Fruit fly (Drosophila melanogaster): Measurements from ENCODE around the gene nis.

The nis gene

dm6 chr2L:1627824-1628501 lies 41.0 kb upstream of the nis start (continued):
- TF ChIP-seq zen2 (GFP tag; IDR thresholded peaks at IDR 0.05; ENCODE audit: partially characterized antibody) (no peak), ken (GFP tag; IDR thresholded peaks at IDR 0.05) (peak; percentile 37; the same call in 1 of the 3 replicates), CTCF (GFP tag; optimal IDR thresholded peaks at IDR 0.05) (no peak), NC2β (GFP tag; optimal IDR thresholded peaks at IDR 0.05) (no peak), YL-1 (GFP tag; optimal IDR thresholded peaks at IDR 0.05) (no peak), CG10147 (GFP tag; optimal IDR thresholded peaks at IDR 0.05) (peak; percentile 53), abd-A (tag; optimal IDR thresholded peaks at IDR 0.05) (peak; percentile 59), CG14014 (GFP tag; IDR thresholded peaks at IDR 0.05) (peak; percentile 50), exex (tag; optimal IDR thresholded peaks at IDR 0.05) (peak; percentile 88), CG6791 (GFP tag; IDR thresholded peaks at IDR 0.05; ENCODE audit: partially characterized antibody) (no peak), nerfin-2 (GFP tag; IDR thresholded peaks at IDR 0.05; ENCODE audit: partially characterized antibody) (no peak), CG12391 (tag; optimal IDR thresholded peaks at IDR 0.05) (peak; percentile 59), CG7987 (GFP tag; optimal IDR thresholded peaks at IDR 0.05) (peak; percentile 18), danr (GFP tag; IDR thresholded peaks at IDR 0.05) (peak; percentile 42; the same call in 1 of the 2 replicates), CG18011 (GFP tag; optimal IDR thresholded peaks at IDR 0.05) (no peak), nerfin-1 (tag; optimal IDR thresholded peaks at IDR 0.05) (no peak), CG18262 (tag; optimal IDR thresholded peaks at IDR 0.05) (no peak), tna (GFP tag; IDR thresholded peaks at IDR 0.05; ENCODE audit: partially characterized antibody) (no peak), CG16779 (GFP tag; IDR thresholded peaks at IDR 0.05) (no peak), en (GFP tag; optimal IDR thresholded peaks at IDR 0.05) (no peak), Dp (GFP tag; optimal IDR thresholded peaks at IDR 0.05) (no peak), ab (GFP tag; optimal IDR thresholded peaks at IDR 0.05) (no peak), ERR (GFP tag; optimal IDR thresholded peaks at IDR 0.05) (peak; percentile 51), ash1 (GFP tag; optimal IDR thresholded peaks at IDR 0.05) (peak; percentile 33), CG3726 (GFP tag; IDR thresholded peaks at IDR 0.05) (no peak), CG17912 (GFP tag; optimal IDR thresholded peaks at IDR 0.05) (no peak), pfk (GFP tag; optimal IDR thresholded peaks at IDR 0.05) (no peak), CG34422 (GFP tag; IDR thresholded peaks at IDR 0.05) (no peak), CG11093 (GFP tag; IDR thresholded peaks at IDR 0.05) (no peak), gsb (GFP tag; IDR thresholded peaks at IDR 0.05) (peak; percentile 5; the same call in 1 of the 2 replicates), CG2129 (GFP tag; IDR thresholded peaks at IDR 0.05; ENCODE audit: partially characterized antibody) (no peak), row (GFP tag; IDR thresholded peaks at IDR 0.05) (peak; percentile 73), E2f1 (GFP tag; IDR thresholded peaks at IDR 0.05) (peak; percentile 32), Lpt (GFP tag; optimal IDR thresholded peaks at IDR 0.05) (no peak), Sox102F (GFP tag; optimal IDR thresholded peaks at IDR 0.05) (peak; percentile 48), bigmax (GFP tag; optimal IDR thresholded peaks at IDR 0.05) (no peak), Mrtf (GFP tag; IDR thresholded peaks at IDR 0.05) (no peak), CG10366 (GFP tag; IDR thresholded peaks at IDR 0.05) (peak; percentile 42; the same call in 1 of the 2 replicates), CG7745 (tag; optimal IDR thresholded peaks at IDR 0.05) (no peak), CG12769 (tag; optimal IDR thresholded peaks at IDR 0.05) (peak; percentile 77), CG18764 (GFP tag; optimal IDR thresholded peaks at IDR 0.05) (no peak), CG4820 (GFP tag; optimal IDR thresholded peaks at IDR 0.05) (no peak), CG12744 (GFP tag; optimal IDR thresholded peaks at IDR 0.05) (peak; percentile 19), CG3163 (GFP tag; optimal IDR thresholded peaks at IDR 0.05) (peak; percentile 45), Gsc (GFP tag; IDR thresholded peaks at IDR 0.05) (no peak), Bteb2 (GFP tag; optimal IDR thresholded peaks at IDR 0.05) (peak; percentile 85), CG10274 (GFP tag; optimal IDR thresholded peaks at IDR 0.05) (no peak), twi (tag; optimal IDR thresholded peaks at IDR 0.05) (no peak), CG14860 (GFP tag; IDR thresholded peaks at IDR 0.05; ENCODE audit: partially characterized antibody) (no peak), CG34224 (GFP tag; IDR thresholded peaks at IDR 0.05; ENCODE audit: partially characterized antibody) (no peak)
